Fruit fly (Drosophila melanogaster) whole organism, embryonic: ENCODE measurements around the gene CG6277.

Experiments
- ATbp ChIP-seq: fragments of 200-800 bp; sonication (Bioruptor generic); optimal IDR thresholded peaks from 2 replicates; lab custom pipeline; 2017; ENCODE audit warnings: missing biosample characterization, mild to moderate bottlenecking, missing genetic modification characterization, missing genetic modification reagents
- Asciz ChIP-seq: fragments of 200-800 bp; sonication (Bioruptor generic); optimal IDR thresholded peaks from 2 replicates; lab custom pipeline; 2017; ENCODE audit warnings: missing biosample characterization, mild to moderate bottlenecking, missing genetic modification characterization, missing genetic modification reagents
- Awh ChIP-seq: fragments of 200-800 bp; sonication (Bioruptor generic); IDR thresholded peaks from 2 replicates; pipeline ENCODE4, ENCODE4 v1.3.6; 2022; ENCODE audit warnings: missing biosample characterization, missing genetic modification characterization
- CG10147 ChIP-seq: fragments of 200-800 bp; sonication (Bioruptor generic); optimal IDR thresholded peaks from 2 replicates; lab custom pipeline; 2019; ENCODE audit warnings: missing biosample characterization, mild to moderate bottlenecking, missing genetic modification characterization, moderate library complexity
- CG10209 ChIP-seq: fragments of 200-800 bp; sonication (Bioruptor generic); optimal IDR thresholded peaks from 3 replicates; lab custom pipeline; 2017; ENCODE audit warnings: missing biosample characterization, mild to moderate bottlenecking, missing genetic modification characterization, missing genetic modification reagents
- CG10274 ChIP-seq: fragments of 200-800 bp; sonication (Bioruptor generic); optimal IDR thresholded peaks from 3 replicates; lab custom pipeline; 2017; ENCODE audit warnings: missing biosample characterization, mild to moderate bottlenecking, missing genetic modification characterization
- CG11247 ChIP-seq: fragments of 200-800 bp; sonication (Bioruptor generic); IDR thresholded peaks from 2 replicates; pipeline ENCODE4 v1.3.6; 2022; ENCODE audit warnings: missing biosample characterization, missing genetic modification characterization
- CG1233 ChIP-seq: fragments of 200-800 bp; sonication (Bioruptor generic); optimal IDR thresholded peaks from 4 replicates; lab custom pipeline; 2018; ENCODE audit warnings: missing biosample characterization, mild to moderate bottlenecking, missing genetic modification characterization
- CG13894 ChIP-seq: fragments of 200-800 bp; sonication (Bioruptor generic); optimal IDR thresholded peaks from 3 replicates; lab custom pipeline; 2018; ENCODE audit warnings: missing biosample characterization, mild to moderate bottlenecking, missing genetic modification characterization, moderate library complexity
- CG15514 ChIP-seq: fragments of 200-800 bp; sonication (Bioruptor generic); optimal IDR thresholded peaks from 3 replicates; lab custom pipeline; 2017; ENCODE audit warnings: missing biosample characterization, missing genetic modification characterization, mild to moderate bottlenecking, moderate library complexity, missing genetic modification reagents
- CG17359 ChIP-seq: fragments of 200-800 bp; sonication (Bioruptor generic); optimal IDR thresholded peaks from 3 replicates; lab custom pipeline; 2018; ENCODE audit warnings: missing biosample characterization, mild to moderate bottlenecking, missing genetic modification characterization, moderate library complexity
- CG17385 ChIP-seq: fragments of 200-800 bp; sonication (Bioruptor generic); optimal IDR thresholded peaks from 3 replicates; lab custom pipeline; 2018; ENCODE audit warnings: missing biosample characterization, mild to moderate bottlenecking, missing genetic modification characterization
- CG18599 ChIP-seq: fragments of 200-800 bp; sonication (Bioruptor generic); optimal IDR thresholded peaks from 3 replicates; lab custom pipeline; 2017; ENCODE audit warnings: missing biosample characterization, missing genetic modification characterization, mild to moderate bottlenecking, moderate library complexity, missing genetic modification reagents
- CG2120 ChIP-seq: fragments of 200-800 bp; sonication (Bioruptor generic); optimal IDR thresholded peaks from 3 replicates; lab custom pipeline; 2016; ENCODE audit warnings: missing biosample characterization, missing genetic modification characterization
- CG6272 ChIP-seq: fragments of 200-800 bp; sonication (Bioruptor generic); IDR thresholded peaks from 2 replicates; pipeline ENCODE4 v1.3.6; 2022; ENCODE audit warnings: missing biosample characterization, missing genetic modification characterization
- CG6813 ChIP-seq: fragments of 200-800 bp; sonication (Bioruptor generic); optimal IDR thresholded peaks from 2 replicates; lab custom pipeline; 2017; ENCODE audit warnings: missing biosample characterization, missing genetic modification characterization, mild to moderate bottlenecking, moderate library complexity, missing genetic modification reagents
- CG6854 ChIP-seq: fragments of 200-800 bp; sonication (Bioruptor generic); optimal IDR thresholded peaks from 3 replicates; lab custom pipeline; 2017; ENCODE audit warnings: missing biosample characterization, mild to moderate bottlenecking, missing genetic modification characterization
- CG9876 ChIP-seq: fragments of 200-800 bp; sonication (Bioruptor generic); optimal IDR thresholded peaks from 2 replicates; lab custom pipeline; 2016; ENCODE audit warnings: missing biosample characterization, missing genetic modification characterization
- Drgx ChIP-seq: fragments of 200-800 bp; sonication (Bioruptor generic); IDR thresholded peaks from 2 replicates; pipeline ENCODE4 v1.3.6; 2022; ENCODE audit warnings: missing biosample characterization, missing genetic modification characterization
- HHEX ChIP-seq: fragments of 200-800 bp; sonication (Bioruptor generic); optimal IDR thresholded peaks from 3 replicates; lab custom pipeline; 2017; ENCODE audit warnings: missing biosample characterization, mild to moderate bottlenecking, missing genetic modification characterization, missing genetic modification reagents
- HLHmδ ChIP-seq: fragments of 200-800 bp; sonication (Bioruptor generic); optimal IDR thresholded peaks from 2 replicates; lab custom pipeline; 2018; ENCODE audit warnings: missing biosample characterization, mild to moderate bottlenecking, missing genetic modification characterization, moderate library complexity
- Hmr ChIP-seq: fragments of 200-800 bp; sonication (Bioruptor generic); optimal IDR thresholded peaks from 3 replicates; lab custom pipeline; 2017; ENCODE audit warnings: mild to moderate bottlenecking, missing biosample characterization, missing genetic modification reagents, missing genetic modification characterization
- Med ChIP-seq: fragments of 200-800 bp; sonication (Bioruptor generic); peaks from one replicate; lab custom pipeline; 2016; ENCODE audit warnings: missing biosample characterization, missing genetic modification characterization, mild to moderate bottlenecking, inconsistent platforms, moderate library complexity
- Meics ChIP-seq: fragments of 200-800 bp; sonication (Bioruptor generic); optimal IDR thresholded peaks from 2 replicates; lab custom pipeline; 2017; ENCODE audit warnings: missing biosample characterization, mild to moderate bottlenecking, missing genetic modification characterization
- Sox102F ChIP-seq: fragments of 200-800 bp; sonication (Bioruptor generic); optimal IDR thresholded peaks from 2 replicates; lab custom pipeline; 2018; ENCODE audit warnings: missing biosample characterization, mild to moderate bottlenecking, missing genetic modification characterization, moderate library complexity
- Taf1 ChIP-seq: fragments of 200-800 bp; sonication (Bioruptor generic); IDR thresholded peaks from 2 replicates; pipeline ENCODE4 v1.3.6; 2022; ENCODE audit warnings: missing biosample characterization, missing genetic modification characterization
- al ChIP-seq: fragments of 200-800 bp; sonication (Bioruptor generic); IDR thresholded peaks from 2 replicates; pipeline ENCODE4 v1.3.6; 2022; ENCODE audit warnings: missing biosample characterization, missing genetic modification characterization
- cato ChIP-seq: fragments of 200-800 bp; sonication (Bioruptor generic); optimal IDR thresholded peaks from 2 replicates; lab custom pipeline; 2016; ENCODE audit warnings: missing biosample characterization, missing genetic modification characterization, borderline replicate concordance
- ci ChIP-seq: fragments of 200-800 bp; sonication (Bioruptor generic); IDR thresholded peaks from 3 replicates; pipeline ENCODE4 v1.3.6; 2022; ENCODE audit warnings: missing biosample characterization, missing genetic modification characterization
- crp ChIP-seq, 2 experiments: fragments of 200-800 bp; sonication (Bioruptor generic); optimal IDR thresholded peaks; 2 replicates in 1 of 2; 3 replicates in 1 of 2; lab custom pipeline; 2017; ENCODE audit warnings: missing biosample characterization in 2 of 2, missing genetic modification characterization in 2 of 2, mild to moderate bottlenecking in 1 of 2, moderate library complexity in 1 of 2
- disco-r ChIP-seq: fragments of 200-800 bp; sonication (Bioruptor generic); optimal IDR thresholded peaks from 2 replicates; lab custom pipeline; 2016; ENCODE audit warnings: missing biosample characterization, missing genetic modification characterization
- dysf ChIP-seq: fragments of 200-800 bp; sonication (Bioruptor generic); IDR thresholded peaks from 3 replicates; pipeline ENCODE4 v1.3.6; 2022; ENCODE audit warnings: missing biosample characterization, missing genetic modification characterization
- ewg ChIP-seq: fragments of 200-800 bp; sonication (Bioruptor generic); optimal IDR thresholded peaks from 3 replicates; lab custom pipeline; 2017; ENCODE audit warnings: mild to moderate bottlenecking, missing biosample characterization, missing genetic modification reagents, missing genetic modification characterization
- fd64A ChIP-seq: fragments of 200-800 bp; sonication (Bioruptor generic); optimal IDR thresholded peaks from 3 replicates; lab custom pipeline; 2018; ENCODE audit warnings: missing biosample characterization, mild to moderate bottlenecking, missing genetic modification characterization
- lab ChIP-seq: fragments of 200-800 bp; sonication (Bioruptor generic); optimal IDR thresholded peaks from 3 replicates; lab custom pipeline; 2017; ENCODE audit warnings: missing biosample characterization, missing genetic modification characterization, mild to moderate bottlenecking, moderate library complexity, missing genetic modification reagents
- lola ChIP-seq, 3 experiments: fragments of >200 bp in 2 of 3; fragments of 200-800 bp in 1 of 3; sonication (Bioruptor generic) in 1 of 3; optimal IDR thresholded peaks; 2 replicates each; lab custom pipeline; 2017 to 2019; ENCODE audit warnings: missing biosample characterization in 3 of 3, missing genetic modification characterization in 3 of 3, mild to moderate bottlenecking in 1 of 3, moderate library complexity in 1 of 3
- nerfin-2 ChIP-seq: fragments of 200-800 bp; sonication (Bioruptor generic); IDR thresholded peaks from 2 replicates; pipeline ENCODE4 v1.3.6; 2022; ENCODE audit warnings: missing biosample characterization, missing genetic modification characterization; ENCODE audit not compliant: partially characterized antibody
- nom ChIP-seq: fragments of 200-800 bp; sonication (Bioruptor generic); optimal IDR thresholded peaks from 2 replicates; lab custom pipeline; 2017; ENCODE audit warnings: missing biosample characterization, missing genetic modification characterization, mild to moderate bottlenecking, moderate library complexity, missing genetic modification reagents
- ro ChIP-seq: fragments of 200-800 bp; sonication (Bioruptor generic); IDR thresholded peaks from 2 replicates; pipeline ENCODE4 v1.3.6; 2022; ENCODE audit warnings: missing biosample characterization, missing genetic modification characterization
- sima ChIP-seq: fragments of 200-800 bp; sonication (Bioruptor generic); optimal IDR thresholded peaks from 2 replicates; lab custom pipeline; 2016; ENCODE audit warnings: missing biosample characterization, missing genetic modification characterization
- slbo ChIP-seq: fragments of 200-800 bp; sonication (Bioruptor generic); IDR thresholded peaks from 2 replicates; pipeline ENCODE4 v1.3.6; 2022; ENCODE audit warnings: missing biosample characterization, missing genetic modification characterization
- stwl ChIP-seq: fragments of 200-800 bp; sonication (Bioruptor generic); optimal IDR thresholded peaks from 3 replicates; lab custom pipeline; 2018; ENCODE audit warnings: missing biosample characterization, mild to moderate bottlenecking, missing genetic modification characterization, moderate library complexity
- usp ChIP-seq: fragments of >200 bp; optimal IDR thresholded peaks from 2 replicates; lab custom pipeline; 2017; ENCODE audit warnings: missing biosample characterization, missing genetic modification characterization
- vvl ChIP-seq: fragments of 200-800 bp; sonication (Bioruptor generic); IDR thresholded peaks from 2 replicates; pipeline ENCODE4 v1.3.6; 2022; ENCODE audit warnings: missing biosample characterization, missing genetic modification characterization
- wek ChIP-seq: fragments of 200-800 bp; sonication (Bioruptor generic); optimal IDR thresholded peaks from 3 replicates; lab custom pipeline; 2018; ENCODE audit warnings: missing biosample characterization, mild to moderate bottlenecking, missing genetic modification characterization, moderate library complexity
- zfh2 ChIP-seq: fragments of 200-800 bp; sonication (Bioruptor generic); optimal IDR thresholded peaks from 2 replicates; lab custom pipeline; 2016; ENCODE audit warnings: missing biosample characterization, missing genetic modification characterization

The CG6277 gene

DNA sequence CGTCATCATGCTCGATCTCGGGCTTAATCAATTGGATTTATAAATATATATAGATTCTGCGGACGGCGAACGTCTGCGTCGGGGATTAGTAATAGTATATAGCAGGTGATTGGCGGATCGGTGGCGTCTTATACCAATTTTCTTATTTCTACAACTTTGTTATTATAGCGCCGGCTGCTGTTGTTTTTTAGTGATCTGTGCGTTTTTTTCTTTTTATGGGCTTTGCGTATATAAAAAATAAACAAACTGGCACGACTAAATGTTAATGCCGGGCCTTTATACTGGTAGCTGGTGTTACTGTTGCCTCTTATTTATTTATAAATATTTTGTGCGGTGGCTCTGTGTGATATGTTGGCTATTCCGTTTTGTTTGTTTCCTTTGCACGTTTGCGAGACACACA, 46.2 kb upstream of the CG6277 start:
- TF ChIP-seq Med (GFP tag; lab: Kevin White, UChicago) (peak; percentile 72), lola (GFP tag; optimal IDR thresholded peaks at IDR 0.05; lab: Kevin White, UChicago) (no peak), CG10274 (GFP tag; lab: Kevin White, UChicago) (peak; percentile 51), dysf (GFP tag; lab: Robert Waterston, UW) (peak; percentile 23; the same call in 1 of the 3 replicates), CG15514 (GFP tag; lab: Kevin White, UChicago) (peak; percentile 22), Drgx (GFP tag; lab: Robert Waterston, UW) (peak; percentile 12; the same call in 1 of the 2 replicates), lab (GFP tag; lab: Kevin White, UChicago) (peak; percentile 2), ci (0 out of 3 replicates have a peak, but pooled peaks have one; percentile 11), al (GFP tag; lab: Robert Waterston, UW) (no peak)

DNA sequence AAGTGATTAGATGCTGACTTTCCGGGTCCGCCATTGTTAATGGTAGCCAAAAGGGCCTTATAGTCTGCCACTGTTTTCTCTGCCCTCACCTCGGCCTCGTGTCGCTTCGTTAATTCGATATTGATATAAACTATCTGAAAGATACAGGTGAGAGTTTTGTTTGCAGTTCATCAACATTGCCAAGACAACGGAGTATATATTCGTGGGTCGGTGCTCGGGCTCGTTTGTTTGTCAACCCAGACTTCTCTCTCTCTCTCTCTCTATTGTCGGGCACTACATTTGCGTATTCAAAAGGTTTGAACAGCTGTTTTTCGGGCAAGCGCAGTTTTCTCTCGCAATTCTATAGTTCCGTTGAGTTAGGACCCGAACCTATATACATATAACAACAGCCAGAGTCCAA, 44.3 kb upstream of the CG6277 start:
- TF ChIP-seq lab (GFP tag; lab: Kevin White, UChicago), result peak; percentile 73
- peak; percentile 7 for TF ChIP-seq CG17385 (GFP tag; lab: Kevin White, UChicago)
- no peak for TF ChIP-seq CG6272 (GFP tag; lab: Robert Waterston, UW)
- peak; percentile 1 for TF ChIP-seq CG10209 (GFP tag; lab: Kevin White, UChicago)
- peak; percentile 11 for TF ChIP-seq HHEX (GFP tag; lab: Kevin White, UChicago)
- peak; percentile 46 for TF ChIP-seq CG6813 (GFP tag; lab: Kevin White, UChicago)
- no peak for TF ChIP-seq CG10147
- no peak for TF ChIP-seq CG17359
- peak; percentile 9 for TF ChIP-seq wek (GFP tag; lab: Kevin White, UChicago)
- TF ChIP-seq CG1233 (GFP tag; lab: Kevin White, UChicago), result peak; percentile 3
- TF ChIP-seq CG9876, result no peak
- no peak for TF ChIP-seq usp
- TF ChIP-seq sima (GFP tag; lab: Kevin White, UChicago), result no peak
- TF ChIP-seq CG13894, result peak; percentile 78
- peak; percentile 17 for TF ChIP-seq Meics (GFP tag; lab: Kevin White, UChicago)
- TF ChIP-seq nerfin-2 (GFP tag; lab: Robert Waterston, UW), result no peak
- TF ChIP-seq CG6854 (GFP tag; lab: Kevin White, UChicago), result no peak
- peak; percentile 52; the same call in 1 of the 2 replicates for TF ChIP-seq Awh (GFP tag; lab: Robert Waterston, UW)
- TF ChIP-seq Med (GFP tag; lab: Kevin White, UChicago), result peak; percentile 23
- no peak for TF ChIP-seq ro (GFP tag; lab: Robert Waterston, UW)
- peak; percentile 33; the same call in 1 of the 2 replicates for TF ChIP-seq vvl (GFP tag; lab: Robert Waterston, UW)
- peak; percentile 33 for TF ChIP-seq CG15514 (GFP tag; lab: Kevin White, UChicago)
- peak; percentile 55 for TF ChIP-seq ATbp (GFP tag; lab: Kevin White, UChicago)
- peak; percentile 50 for TF ChIP-seq fd64A (GFP tag; lab: Kevin White, UChicago)
- TF ChIP-seq ewg (GFP tag; lab: Kevin White, UChicago), result peak; percentile 54
- TF ChIP-seq disco-r (GFP tag; lab: Kevin White, UChicago), result no peak
- peak in 1 of 2 experiments; percentile 47 for TF ChIP-seq crp (GFP tag; optimal IDR thresholded peaks at IDR 0.05; lab: Kevin White, UChicago)
- no peak for TF ChIP-seq slbo
- TF ChIP-seq HLHmδ (GFP tag; lab: Kevin White, UChicago), result no peak
- TF ChIP-seq CG18599, result peak; percentile 59
- no peak for TF ChIP-seq CG11247 (GFP tag; lab: Robert Waterston, UW)
- peak; percentile 50 for TF ChIP-seq Hmr (GFP tag; lab: Kevin White, UChicago)
- no peak for TF ChIP-seq cato
- no peak for TF ChIP-seq Taf1
- peak; percentile 10 for TF ChIP-seq Sox102F (GFP tag; lab: Kevin White, UChicago)
- TF ChIP-seq stwl, result no peak
- no peak for TF ChIP-seq nom (GFP tag; lab: Kevin White, UChicago)
- TF ChIP-seq zfh2 (GFP tag; lab: Kevin White, UChicago), result no peak
- TF ChIP-seq Asciz (GFP tag; lab: Kevin White, UChicago), result peak; percentile 39
- peak; percentile 16 for TF ChIP-seq CG2120 (GFP tag; lab: Kevin White, UChicago)
